Worm (Caenorhabditis elegans) whole organism, midembryonic: Measurements from ENCODE around the gene F40E12.1.

ENCODE experiments used
- T22C8.4 ChIP-seq: fragments of 200-800 bp; sonication (Bioruptor generic); IDR thresholded peaks from 2 replicates; pipeline ENCODE4 v1.3.6; 2022; ENCODE audit warnings: missing genetic modification characterization, missing compliant biosample characterization
- cog-1 ChIP-seq: sonication (generic microtip); optimal IDR thresholded peaks from 2 replicates; lab custom pipeline; 2016; ENCODE audit warnings: missing genetic modification characterization, missing compliant biosample characterization
- flt-1 ChIP-seq: fragments of 200-800 bp; sonication (Bioruptor generic); IDR thresholded peaks from 2 replicates; pipeline ENCODE4 v1.3.6; 2022; ENCODE audit warnings: missing genetic modification characterization, missing compliant biosample characterization
- klf-2 ChIP-seq: fragments of 200-800 bp; sonication (Bioruptor generic); conservative IDR thresholded peaks from 2 replicates; pipeline ENCODE4 v1.3.6; 2022; ENCODE audit warnings: missing genetic modification reagents, missing genetic modification characterization, missing compliant biosample characterization
- med-1 ChIP-seq: sonication (generic microtip); optimal IDR thresholded peaks from 2 replicates; lab custom pipeline; 2017; ENCODE audit warnings: missing genetic modification characterization, mild to moderate bottlenecking, missing compliant biosample characterization, antibody characterized with exemption, missing genetic modification reagents; ENCODE audit not compliant: insufficient read depth
- ref-1 ChIP-seq: fragments of 200-800 bp; sonication (Bioruptor generic); conservative IDR thresholded peaks from 2 replicates; pipeline ENCODE4 v1.3.6; 2022; ENCODE audit warnings: missing genetic modification reagents, missing genetic modification characterization, missing compliant biosample characterization
- tab-1 ChIP-seq: fragments of 200-800 bp; sonication (Bioruptor generic); IDR thresholded peaks from 2 replicates; pipeline ENCODE4 v1.3.6; 2022; ENCODE audit warnings: missing genetic modification characterization, missing compliant biosample characterization
- ztf-23 ChIP-seq: fragments of 200-800 bp; sonication (Bioruptor generic); IDR thresholded peaks from 2 replicates; pipeline ENCODE4 v1.3.6; 2022; ENCODE audit warnings: missing genetic modification reagents, missing genetic modification characterization, missing compliant biosample characterization
- ztf-29 ChIP-seq: fragments of 200-800 bp; sonication (Bioruptor generic); IDR thresholded peaks from 2 replicates; pipeline ENCODE4 v1.3.6; 2022; ENCODE audit warnings: missing genetic modification reagents, missing genetic modification characterization, missing compliant biosample characterization

The F40E12.1 gene

ce11 chrII:3634765-3635164 lies 17.2 kb downstream of the F40E12.1 start:
- TF ChIP-seq flt-1 (GFP tag; lab: Robert Waterston, UW) (no peak), ztf-29 (GFP tag; lab: Robert Waterston, UW) (no peak), cog-1 (tag; lab: Kevin White, UChicago) (no peak)

ce11 chrII:3639238-3639637 lies 21.6 kb downstream of the F40E12.1 start, which contains the start of gene fbxb-31:
fbxb-31 (minus strand) TSS chrII:3639338.
- no peak for TF ChIP-seq ref-1 (GFP tag; lab: Robert Waterston, UW)

ce11 chrII:3640197-3640596 lies 22.6 kb downstream of the F40E12.1 start, which contains the start of gene M151.10:
M151.10 (minus strand) TSS chrII:3640297.
- TF ChIP-seq flt-1 (GFP tag; lab: Robert Waterston, UW) = no peak
- no peak for TF ChIP-seq klf-2 (GFP tag; lab: Robert Waterston, UW)
- TF ChIP-seq cog-1 (tag; lab: Kevin White, UChicago) = no peak
- no peak for TF ChIP-seq ztf-23 (GFP tag; lab: Robert Waterston, UW)
- no peak for TF ChIP-seq ref-1 (GFP tag; lab: Robert Waterston, UW)
- no peak for TF ChIP-seq T22C8.4 (GFP tag; lab: Robert Waterston, UW)
- TF ChIP-seq tab-1 (GFP tag; lab: Robert Waterston, UW) = no peak
- TF ChIP-seq ztf-29 (GFP tag; lab: Robert Waterston, UW) = no peak
- no peak for TF ChIP-seq med-1 (GFP tag; lab: Kevin White, UChicago)

- no peak for TF ChIP-seq T22C8.4 (GFP tag; lab: Robert Waterston, UW)
- no peak for TF ChIP-seq med-1 (GFP tag; lab: Kevin White, UChicago)
Measured at ce11 chrII:3641197-3641596, 23.6 kb downstream of the F40E12.1 start, which contains the start of gene M151.1. M151.1 (plus strand) TSS chrII:3641497.

- TF ChIP-seq med-1 (GFP tag; lab: Kevin White, UChicago) (no peak), ref-1 (GFP tag; lab: Robert Waterston, UW) (no peak), klf-2 (GFP tag; lab: Robert Waterston, UW) (no peak), tab-1 (GFP tag; lab: Robert Waterston, UW) (no peak), T22C8.4 (GFP tag; lab: Robert Waterston, UW) (no peak), cog-1 (tag; lab: Kevin White, UChicago) (no peak), ztf-29 (GFP tag; lab: Robert Waterston, UW) (no peak), ztf-23 (GFP tag; lab: Robert Waterston, UW) (no peak), flt-1 (GFP tag; lab: Robert Waterston, UW) (no peak)
Measured at ce11 chrII:3647111-3647510, 29.5 kb downstream of the F40E12.1 start, which contains the start of gene fbxb-33. fbxb-33 (plus strand) TSS chrII:3647411.

- TF ChIP-seq ref-1 (GFP tag; lab: Robert Waterston, UW) = no peak
- TF ChIP-seq klf-2 (GFP tag; lab: Robert Waterston, UW) = no peak
- no peak for TF ChIP-seq T22C8.4 (GFP tag; lab: Robert Waterston, UW)
- TF ChIP-seq med-1 (GFP tag; lab: Kevin White, UChicago) = no peak
- no peak for TF ChIP-seq tab-1 (GFP tag; lab: Robert Waterston, UW)
- no peak for TF ChIP-seq cog-1 (tag; lab: Kevin White, UChicago)
- TF ChIP-seq ztf-29 (GFP tag; lab: Robert Waterston, UW) = no peak
- TF ChIP-seq flt-1 (GFP tag; lab: Robert Waterston, UW) = no peak
- TF ChIP-seq ztf-23 (GFP tag; lab: Robert Waterston, UW) = no peak
Measured at ce11 chrII:3655378-3655777, 37.8 kb downstream of the F40E12.1 start, which contains the start of gene F19B10.5. F19B10.5 (plus strand) TSS chrII:3655678.

- no peak for TF ChIP-seq med-1 (GFP tag; lab: Kevin White, UChicago)
- TF ChIP-seq ztf-23 (GFP tag; lab: Robert Waterston, UW) = no peak
- TF ChIP-seq ref-1 (GFP tag; lab: Robert Waterston, UW) = no peak
- TF ChIP-seq tab-1 (GFP tag; lab: Robert Waterston, UW) = no peak
- TF ChIP-seq T22C8.4 (GFP tag; lab: Robert Waterston, UW) = no peak
- TF ChIP-seq klf-2 (GFP tag; lab: Robert Waterston, UW) = no peak
- TF ChIP-seq cog-1 (tag; lab: Kevin White, UChicago) = no peak
- TF ChIP-seq flt-1 (GFP tag; lab: Robert Waterston, UW) = no peak
- TF ChIP-seq ztf-29 (GFP tag; lab: Robert Waterston, UW) = no peak
Measured at ce11 chrII:3659776-3660175, 42.2 kb downstream of the F40E12.1 start, which contains the start of gene F19B10.4. F19B10.4 (plus strand) TSS chrII:3660076.

ce11 chrII:3661932-3662331 lies 44.3 kb downstream of the F40E12.1 start, which contains the start of gene F19B10.13:
F19B10.13 (plus strand) TSS chrII:3662274.
- TF ChIP-seq ref-1 (GFP tag; lab: Robert Waterston, UW) = no peak
- no peak for TF ChIP-seq ztf-29 (GFP tag; lab: Robert Waterston, UW)
- no peak for TF ChIP-seq klf-2 (GFP tag; lab: Robert Waterston, UW)
- no peak for TF ChIP-seq ztf-23 (GFP tag; lab: Robert Waterston, UW)
- no peak for TF ChIP-seq T22C8.4 (GFP tag; lab: Robert Waterston, UW)
- TF ChIP-seq cog-1 (tag; lab: Kevin White, UChicago) = no peak
- TF ChIP-seq med-1 (GFP tag; lab: Kevin White, UChicago) = no peak
- no peak for TF ChIP-seq tab-1 (GFP tag; lab: Robert Waterston, UW)
- TF ChIP-seq flt-1 (GFP tag; lab: Robert Waterston, UW) = no peak

ce11 chrII:3663796-3664195 lies 46.2 kb downstream of the F40E12.1 start, which contains the start of gene F19B10.6:
F19B10.6 (minus strand) TSS chrII:3663896.
- TF ChIP-seq cog-1 (tag; lab: Kevin White, UChicago) = no peak
- TF ChIP-seq flt-1 (GFP tag; lab: Robert Waterston, UW) = no peak
- TF ChIP-seq klf-2 (GFP tag; lab: Robert Waterston, UW) = no peak
- TF ChIP-seq ztf-23 (GFP tag; lab: Robert Waterston, UW) = no peak
- no peak for TF ChIP-seq T22C8.4 (GFP tag; lab: Robert Waterston, UW)
- TF ChIP-seq ztf-29 (GFP tag; lab: Robert Waterston, UW) = no peak
- no peak for TF ChIP-seq med-1 (GFP tag; lab: Kevin White, UChicago)
- no peak for TF ChIP-seq tab-1 (GFP tag; lab: Robert Waterston, UW)
- TF ChIP-seq ref-1 (GFP tag; lab: Robert Waterston, UW) = no peak
